Worm (Caenorhabditis elegans): Measurements from ENCODE around the gene Y73B6A.1.

Y73B6A.1 gene

ce11 chrIV:6634789-6635188 is 33.0 kb downstream of the Y73B6A.1 start, which contains the start of gene metl-13:
metl-13 (plus strand) TSS chrIV:6635089.
- TF ChIP-seq mab-5 (tag; optimal IDR thresholded peaks at IDR 0.05): no peak
- no peak for TF ChIP-seq flh-1 (GFP tag; optimal IDR thresholded peaks at IDR 0.05)
- TF ChIP-seq elt-3 (tag; optimal IDR thresholded peaks at IDR 0.05): no peak
- TF ChIP-seq ztf-11 (tag; optimal IDR thresholded peaks at IDR 0.05): no peak
- TF ChIP-seq nhr-12 (tag; optimal IDR thresholded peaks at IDR 0.05): no peak
- no peak for TF ChIP-seq tbx-8 (GFP tag; optimal IDR thresholded peaks at IDR 0.05)
- TF ChIP-seq nhr-76 (tag; optimal IDR thresholded peaks at IDR 0.05): no peak
- no peak for TF ChIP-seq M03D4.4 (tag; optimal IDR thresholded peaks at IDR 0.05)
- TF ChIP-seq mep-1 (tag; optimal IDR thresholded peaks at IDR 0.05): no peak
- TF ChIP-seq nhr-28 (tag; optimal IDR thresholded peaks at IDR 0.05): no peak
- no peak for TF ChIP-seq unc-62 (GFP tag; optimal IDR thresholded peaks at IDR 0.05)
- TF ChIP-seq lsy-2 (tag; optimal IDR thresholded peaks at IDR 0.05): no peak
- TF ChIP-seq nhr-2 (tag; optimal IDR thresholded peaks at IDR 0.05): no peak
- no peak for TF ChIP-seq pha-4 (tag; optimal IDR thresholded peaks at IDR 0.05)
- no peak for TF ChIP-seq hlh-1 (tag; optimal IDR thresholded peaks at IDR 0.05)
- TF ChIP-seq ces-1 (GFP tag; optimal IDR thresholded peaks at IDR 0.05): no peak
- no peak for TF ChIP-seq mls-2 (tag; optimal IDR thresholded peaks at IDR 0.05)
- TF ChIP-seq unc-120 (tag; optimal IDR thresholded peaks at IDR 0.05; ENCODE audit: poor library complexity, severe bottlenecking): no peak
- TF ChIP-seq blmp-1 (tag; optimal IDR thresholded peaks at IDR 0.05): no peak
- no peak for TF ChIP-seq sptf-1 (tag; optimal IDR thresholded peaks at IDR 0.05)

DNA sequence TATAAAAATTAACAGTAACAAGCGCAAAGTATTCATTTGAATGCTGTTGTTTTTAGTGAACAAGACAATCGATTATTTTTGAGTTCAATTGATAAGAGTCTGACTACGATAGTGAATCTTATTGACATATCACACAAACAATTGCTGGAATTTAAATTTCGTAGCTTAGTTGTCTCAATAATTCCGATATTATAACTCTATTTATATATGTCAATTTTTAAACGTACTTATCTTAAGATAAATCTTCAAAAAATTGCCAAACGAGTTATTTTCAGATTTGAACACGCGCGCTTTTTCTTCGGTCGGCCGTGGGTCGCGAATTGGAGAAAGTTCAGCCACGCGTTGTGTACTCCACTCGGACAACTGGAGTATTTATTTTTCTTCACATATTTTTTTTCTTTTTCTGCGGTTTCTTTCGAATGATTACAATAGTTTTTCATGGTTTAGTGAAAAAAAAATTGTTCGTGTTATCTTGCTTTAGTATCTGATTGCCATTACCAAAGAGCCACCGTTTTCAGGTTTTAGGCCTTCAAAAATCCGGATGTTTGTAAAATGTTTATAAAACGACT is 36.0 kb downstream of the Y73B6A.1 start, which contains the start of the genes cest-5.1 and C01B10.9:
cest-5.1 (minus strand) TSS at position 51 of the 569 bp plus-strand sequence.
C01B10.9 (plus strand) TSS at position 519 of the 569 bp plus-strand sequence.
- TF ChIP-seq unc-39 (tag; optimal IDR thresholded peaks at IDR 0.05) (no peak), lsy-2 (tag; optimal IDR thresholded peaks at IDR 0.05) (peak; percentile 40), ceh-83 (GFP tag; optimal IDR thresholded peaks at IDR 0.05) (no peak), nhr-237 (tag; optimal IDR thresholded peaks at IDR 0.05) (no peak), ces-1 (GFP tag; optimal IDR thresholded peaks at IDR 0.05) (peak; percentile 44), unc-62 (GFP tag; optimal IDR thresholded peaks at IDR 0.05) (no peak)

DNA sequence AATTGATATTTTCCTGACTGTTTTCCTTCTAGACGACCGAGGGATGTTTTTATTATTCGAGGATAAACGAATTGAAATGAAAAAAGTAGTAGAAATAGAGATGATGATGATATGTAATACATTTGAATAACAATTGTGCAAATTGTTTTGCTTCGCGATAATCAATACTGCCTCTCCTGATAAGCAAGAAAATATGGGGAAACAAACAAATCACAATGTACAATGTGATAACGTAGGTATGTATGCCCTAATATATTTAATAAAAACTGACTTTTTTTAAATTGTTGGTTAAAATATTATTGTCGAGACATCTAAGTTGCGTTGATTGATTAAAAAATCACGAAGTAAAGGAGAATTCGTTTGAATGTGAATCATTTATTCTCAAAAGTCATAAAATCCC is 40.0 kb downstream of the Y73B6A.1 start, which contains the start of gene cest-5.2:
cest-5.2 (minus strand) TSS at position 128 of the 400 bp plus-strand sequence.
- TF ChIP-seq elt-1 (tag; optimal IDR thresholded peaks at IDR 0.05; ENCODE audit: borderline replicate concordance, insufficient read depth): no peak
- TF ChIP-seq hlh-1 (tag; optimal IDR thresholded peaks at IDR 0.05): no peak
- no peak for TF ChIP-seq mep-1 (tag; optimal IDR thresholded peaks at IDR 0.05)
- TF ChIP-seq drap-1 (GFP tag; optimal IDR thresholded peaks at IDR 0.05): no peak
- no peak for TF ChIP-seq lsy-2 (tag; optimal IDR thresholded peaks at IDR 0.05)

DNA sequence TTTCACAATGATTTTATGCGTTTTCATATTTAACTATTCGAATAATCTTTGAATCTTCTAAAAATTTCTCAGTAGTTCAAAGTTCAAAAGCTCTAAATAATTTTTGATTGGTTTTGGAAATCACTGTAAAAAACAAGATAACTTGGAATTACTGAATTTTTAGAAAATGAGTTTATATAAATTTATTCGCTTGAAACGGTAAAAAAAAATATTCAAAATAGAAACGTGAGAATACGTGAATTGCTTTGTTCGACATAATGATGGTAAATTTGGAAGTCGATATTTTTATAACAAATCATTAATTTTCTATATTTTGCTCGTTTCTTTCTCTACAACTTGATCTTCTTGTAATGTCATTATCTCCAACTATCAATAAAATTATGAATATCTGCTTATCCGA is 44.4 kb downstream of the Y73B6A.1 start, which contains the start of gene C01B10.44:
C01B10.44 (plus strand) TSS at position 301 of the 400 bp plus-strand sequence.
- no peak for TF ChIP-seq zip-8 (tag; optimal IDR thresholded peaks at IDR 0.05)
- TF ChIP-seq nhr-28 (tag; optimal IDR thresholded peaks at IDR 0.05): no peak

DNA sequence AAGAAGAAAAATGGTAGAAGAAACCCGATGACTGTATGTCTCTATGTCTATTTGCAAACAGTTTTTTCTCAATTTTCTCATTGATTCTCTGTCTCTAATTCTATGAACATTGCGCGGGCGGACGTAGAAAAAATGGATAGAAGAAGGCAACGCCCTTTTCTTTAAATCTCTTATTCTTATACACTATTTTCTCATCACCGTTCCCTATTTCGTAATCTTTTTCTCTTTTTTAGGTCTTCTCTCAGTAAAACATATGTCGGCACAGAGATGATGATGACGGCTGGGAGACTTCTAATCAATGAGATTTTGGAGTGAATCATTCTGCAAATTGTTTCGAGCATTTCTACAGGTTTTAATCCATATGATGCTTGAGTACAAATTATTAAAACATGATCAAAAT is 45.7 kb downstream of the Y73B6A.1 start:
- no peak for TF ChIP-seq nhr-12 (tag; optimal IDR thresholded peaks at IDR 0.05)
- no peak for TF ChIP-seq ztf-11 (tag; optimal IDR thresholded peaks at IDR 0.05)
- no peak for TF ChIP-seq hlh-1 (tag; optimal IDR thresholded peaks at IDR 0.05)
- no peak for TF ChIP-seq elt-3 (tag; optimal IDR thresholded peaks at IDR 0.05)
- no peak for TF ChIP-seq bed-3 (GFP tag; optimal IDR thresholded peaks at IDR 0.05)
- no peak for TF ChIP-seq drap-1 (GFP tag; optimal IDR thresholded peaks at IDR 0.05)
- no peak for TF ChIP-seq elt-1 (tag; optimal IDR thresholded peaks at IDR 0.05; ENCODE audit: borderline replicate concordance, insufficient read depth)
- no peak for TF ChIP-seq cnd-1 (tag; optimal IDR thresholded peaks at IDR 0.05)
- no peak for TF ChIP-seq unc-62 (GFP tag; optimal IDR thresholded peaks at IDR 0.05)
- no peak for TF ChIP-seq ceh-43 (GFP tag; optimal IDR thresholded peaks at IDR 0.05)
- TF ChIP-seq nhr-76 (tag; optimal IDR thresholded peaks at IDR 0.05): no peak

ce11 chrIV:6621252-6621651 is 46.5 kb downstream of the Y73B6A.1 start, which contains the start of gene C01B10.3:
C01B10.3 (minus strand) TSS chrIV:6621352.
- no peak for TF ChIP-seq sptf-1 (tag; optimal IDR thresholded peaks at IDR 0.05)
- no peak for TF ChIP-seq nhr-12 (tag; optimal IDR thresholded peaks at IDR 0.05)
- TF ChIP-seq mls-2 (tag; optimal IDR thresholded peaks at IDR 0.05): no peak
- TF ChIP-seq lin-32 (GFP tag; optimal IDR thresholded peaks at IDR 0.05): no peak
- TF ChIP-seq blmp-1 (tag; optimal IDR thresholded peaks at IDR 0.05): no peak

Data from whole organism, mixed stage, embryonic.